Worm (Caenorhabditis elegans) whole organism, L4/young adult: ENCODE data around the gene W09C2.8.

Experiments used
- W03F9.2 ChIP-seq: fragments of 150-350 bp; optimal IDR thresholded peaks from 2 replicates; lab custom pipeline; 2014; ENCODE audit warnings: missing biosample characterization, missing genetic modification characterization
- dao-5 ChIP-seq: sonication (generic microtip); optimal IDR thresholded peaks from 2 replicates; lab custom pipeline; 2016; ENCODE audit warnings: missing genotype, missing genetic modification characterization, moderate library complexity, missing compliant biosample characterization
- him-1 ChIP-seq: sonication (generic microtip); optimal IDR thresholded peaks from 2 replicates; lab custom pipeline; 2016; ENCODE audit warnings: missing genotype, missing genetic modification reagents, missing genetic modification characterization, missing compliant biosample characterization

DNA sequence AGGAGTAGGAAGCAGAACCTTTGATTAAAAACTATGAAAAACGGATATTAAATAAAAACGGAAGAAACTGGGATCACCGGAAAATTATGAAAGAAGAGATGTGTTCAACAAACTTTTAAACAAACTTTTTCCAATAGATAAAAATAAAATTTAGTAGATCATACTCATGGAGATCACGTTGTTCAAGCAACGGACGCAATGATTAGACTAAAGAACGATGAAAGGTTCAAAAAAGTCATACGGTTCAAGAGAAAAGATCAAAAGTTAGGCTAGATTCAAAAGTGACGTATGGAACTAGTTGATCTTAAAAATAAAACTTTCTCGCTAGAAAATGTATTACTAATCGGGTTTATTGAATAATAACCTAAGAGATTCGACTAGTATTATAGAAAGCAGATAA, 7.9 kb upstream of the W09C2.8 start:
- TF ChIP-seq W03F9.2 (tag; lab: Kevin White, UChicago) (no peak), him-1 (tag; lab: Kevin White, UChicago) (no peak), dao-5 (no peak)
